Fruit fly (Drosophila melanogaster) whole organism, embryonic: Measurements from ENCODE around the gene Aasdh.

Source experiments
- C15 ChIP-seq: fragments of 200-800 bp; sonication (Bioruptor generic); IDR thresholded peaks from 3 replicates; pipeline ENCODE4 v1.3.6; 2022; ENCODE audit warnings: missing biosample characterization, missing genetic modification characterization
- CG11398 ChIP-seq: fragments of 200-800 bp; sonication (Bioruptor generic); optimal IDR thresholded peaks from 2 replicates; lab custom pipeline; 2016; ENCODE audit warnings: missing biosample characterization, missing genetic modification characterization
- CG11560 ChIP-seq: fragments of 200-800 bp; sonication (Bioruptor generic); IDR thresholded peaks from 3 replicates; pipeline ENCODE4 v1.3.6; 2022; ENCODE audit warnings: missing biosample characterization, missing genetic modification characterization
- CG12071 ChIP-seq: fragments of 200-800 bp; sonication (Bioruptor generic); optimal IDR thresholded peaks from 3 replicates; lab custom pipeline; 2018; ENCODE audit warnings: missing biosample characterization, mild to moderate bottlenecking, missing genetic modification characterization
- CG13424 ChIP-seq: fragments of 200-800 bp; sonication (Bioruptor generic); optimal IDR thresholded peaks from 2 replicates; lab custom pipeline; 2019; ENCODE audit warnings: missing biosample characterization, mild to moderate bottlenecking, missing genetic modification characterization, moderate library complexity
- CG14050 ChIP-seq: fragments of 200-800 bp; sonication (Bioruptor generic); IDR thresholded peaks from 3 replicates; pipeline ENCODE4 v1.3.6; 2022; ENCODE audit warnings: missing biosample characterization, missing genetic modification characterization
- CG14667 ChIP-seq: fragments of 200-800 bp; sonication (Bioruptor generic); IDR thresholded peaks from 2 replicates; pipeline ENCODE4 v1.3.6; 2022; ENCODE audit warnings: missing biosample characterization, missing genetic modification characterization
- CG16813 ChIP-seq: fragments of 200-800 bp; sonication (Bioruptor generic); IDR thresholded peaks from 3 replicates; pipeline ENCODE4 v1.3.6; 2022; ENCODE audit warnings: missing biosample characterization, missing genetic modification characterization; ENCODE audit not compliant: partially characterized antibody
- CG17568 ChIP-seq: fragments of 200-800 bp; sonication (Bioruptor generic); optimal IDR thresholded peaks from 2 replicates; lab custom pipeline; 2018; ENCODE audit warnings: missing biosample characterization, mild to moderate bottlenecking, missing genetic modification characterization, moderate library complexity
- CG17612 ChIP-seq: fragments of 200-800 bp; sonication (Bioruptor generic); IDR thresholded peaks from 2 replicates; pipeline ENCODE4 v1.3.6; 2022; ENCODE audit warnings: missing biosample characterization, missing genetic modification characterization
- CG18599 ChIP-seq: fragments of 200-800 bp; sonication (Bioruptor generic); optimal IDR thresholded peaks from 3 replicates; lab custom pipeline; 2017; ENCODE audit warnings: missing biosample characterization, missing genetic modification characterization, mild to moderate bottlenecking, moderate library complexity, missing genetic modification reagents
- CG18619 ChIP-seq: fragments of 200-800 bp; sonication (Bioruptor generic); optimal IDR thresholded peaks from 3 replicates; lab custom pipeline; 2017; ENCODE audit warnings: missing biosample characterization, mild to moderate bottlenecking, missing genetic modification characterization
- CG32772 ChIP-seq: fragments of 200-800 bp; sonication (Bioruptor generic); IDR thresholded peaks from 2 replicates; pipeline ENCODE4 v1.3.6; 2022; ENCODE audit warnings: missing biosample characterization, missing genetic modification characterization
- CG42726 ChIP-seq: fragments of 200-800 bp; sonication (Bioruptor generic); IDR thresholded peaks from 2 replicates; pipeline ENCODE4 v1.3.6; 2022; ENCODE audit warnings: missing biosample characterization, missing genetic modification characterization; ENCODE audit not compliant: partially characterized antibody
- CG6654 ChIP-seq: fragments of 200-800 bp; sonication (Bioruptor generic); optimal IDR thresholded peaks from 2 replicates; lab custom pipeline; 2017; ENCODE audit warnings: missing biosample characterization, mild to moderate bottlenecking, missing genetic modification characterization
- CG6791 ChIP-seq: fragments of 200-800 bp; sonication (Bioruptor generic); IDR thresholded peaks from 3 replicates; pipeline ENCODE4 v1.3.6; 2022; ENCODE audit warnings: missing biosample characterization, missing genetic modification characterization; ENCODE audit not compliant: partially characterized antibody
- CG6813 ChIP-seq: fragments of 200-800 bp; sonication (Bioruptor generic); optimal IDR thresholded peaks from 2 replicates; lab custom pipeline; 2017; ENCODE audit warnings: missing biosample characterization, missing genetic modification characterization, mild to moderate bottlenecking, moderate library complexity, missing genetic modification reagents
- CG9727 ChIP-seq: fragments of 200-800 bp; sonication (Bioruptor generic); optimal IDR thresholded peaks from 3 replicates; lab custom pipeline; 2017; ENCODE audit warnings: missing biosample characterization, mild to moderate bottlenecking, missing genetic modification characterization
- Dek ChIP-seq: fragments of 200-800 bp; sonication (Bioruptor generic); optimal IDR thresholded peaks from 3 replicates; lab custom pipeline; 2019; ENCODE audit warnings: missing biosample characterization, mild to moderate bottlenecking, missing genetic modification characterization, moderate library complexity
- Dfd ChIP-seq, 2 experiments: fragments of >200 bp; optimal IDR thresholded peaks; 2 replicates each; lab custom pipeline; 2017; ENCODE audit warnings: missing biosample characterization in 2 of 2, missing genetic modification characterization in 2 of 2
- Doc3 ChIP-seq: fragments of 200-800 bp; sonication (Bioruptor generic); IDR thresholded peaks from 3 replicates; pipeline ENCODE4 v1.3.6; 2022; ENCODE audit warnings: missing biosample characterization, missing genetic modification characterization; ENCODE audit not compliant: partially characterized antibody
- Fer2 ChIP-seq: fragments of 200-800 bp; sonication (Bioruptor generic); optimal IDR thresholded peaks from 2 replicates; lab custom pipeline; 2018; ENCODE audit warnings: missing biosample characterization, mild to moderate bottlenecking, missing genetic modification characterization, moderate library complexity
- HLHmδ ChIP-seq: fragments of 200-800 bp; sonication (Bioruptor generic); optimal IDR thresholded peaks from 2 replicates; lab custom pipeline; 2018; ENCODE audit warnings: missing biosample characterization, mild to moderate bottlenecking, missing genetic modification characterization, moderate library complexity
- Mes4 ChIP-seq: fragments of 200-800 bp; sonication (Bioruptor generic); optimal IDR thresholded peaks from 2 replicates; lab custom pipeline; 2016; ENCODE audit warnings: missing biosample characterization, missing genetic modification characterization
- Ptx1 ChIP-seq: fragments of 200-800 bp; sonication (Bioruptor generic); IDR thresholded peaks from 2 replicates; pipeline ENCODE4 v1.3.6; 2022; ENCODE audit warnings: missing biosample characterization, missing genetic modification characterization
- Sry-δ ChIP-seq: fragments of 200-800 bp; sonication (Bioruptor generic); optimal IDR thresholded peaks from 2 replicates; lab custom pipeline; 2016; ENCODE audit warnings: missing biosample characterization, missing genetic modification characterization
- ap ChIP-seq: fragments of 200-800 bp; sonication (Bioruptor generic); IDR thresholded peaks from 2 replicates; pipeline ENCODE4 v1.3.6; 2022; ENCODE audit warnings: missing biosample characterization, missing genetic modification characterization
- bbx ChIP-seq: fragments of 200-800 bp; sonication (Bioruptor generic); IDR thresholded peaks from 2 replicates; pipeline ENCODE4 v1.3.6; 2022; ENCODE audit warnings: missing biosample characterization, missing genetic modification characterization; ENCODE audit not compliant: partially characterized antibody
- bowl ChIP-seq: fragments of 200-800 bp; sonication (Bioruptor generic); IDR thresholded peaks from 2 replicates; pipeline ENCODE4 v1.3.6; 2022; ENCODE audit warnings: missing biosample characterization, missing genetic modification characterization
- chinmo ChIP-seq: fragments of 200-800 bp; sonication (Bioruptor generic); IDR thresholded peaks from 4 replicates; pipeline ENCODE4 v1.3.6; 2022; ENCODE audit warnings: missing biosample characterization, missing genetic modification characterization; ENCODE audit not compliant: partially characterized antibody
- da ChIP-seq: fragments of 200-800 bp; sonication (Bioruptor generic); optimal IDR thresholded peaks from 2 replicates; lab custom pipeline; 2016; ENCODE audit warnings: missing biosample characterization, missing genetic modification characterization
- dati ChIP-seq: fragments of 200-800 bp; sonication (Bioruptor generic); IDR thresholded peaks from 2 replicates; pipeline ENCODE4 v1.3.6; 2022; ENCODE audit warnings: missing biosample characterization, missing genetic modification characterization
- dpn ChIP-seq, 2 experiments: fragments of 200-800 bp; sonication (Bioruptor generic); optimal IDR thresholded peaks; 3 replicates each; lab custom pipeline; 2016; ENCODE audit warnings: missing biosample characterization in 2 of 2, missing genetic modification characterization in 2 of 2
- gce ChIP-seq: fragments of 200-800 bp; sonication (Bioruptor generic); IDR thresholded peaks from 3 replicates; pipeline ENCODE4 v1.3.6; 2022; ENCODE audit warnings: missing biosample characterization, missing genetic modification characterization
- h ChIP-seq: fragments of >200 bp; optimal IDR thresholded peaks from 2 replicates; lab custom pipeline; 2017
- ham ChIP-seq: fragments of 200-800 bp; sonication (Bioruptor generic); IDR thresholded peaks from 2 replicates; pipeline ENCODE4 v1.3.6; 2022; ENCODE audit warnings: missing biosample characterization, missing genetic modification characterization
- hb ChIP-seq: fragments of 200-800 bp; sonication (Bioruptor generic); IDR thresholded peaks from 3 replicates; pipeline ENCODE4 v1.3.6; 2022; ENCODE audit warnings: missing biosample characterization, missing genetic modification characterization; ENCODE audit not compliant: partially characterized antibody
- lab ChIP-seq: fragments of 200-800 bp; sonication (Bioruptor generic); optimal IDR thresholded peaks from 3 replicates; lab custom pipeline; 2017; ENCODE audit warnings: missing biosample characterization, missing genetic modification characterization, mild to moderate bottlenecking, moderate library complexity, missing genetic modification reagents
- luna ChIP-seq: fragments of 200-800 bp; sonication (Bioruptor generic); optimal IDR thresholded peaks from 2 replicates; lab custom pipeline; 2016; ENCODE audit warnings: missing biosample characterization, missing genetic modification characterization
- pnt ChIP-seq: fragments of 200-800 bp; sonication (Bioruptor generic); optimal IDR thresholded peaks from 3 replicates; lab custom pipeline; 2016; ENCODE audit warnings: missing biosample characterization, missing genetic modification characterization
- pum ChIP-seq: fragments of 200-800 bp; sonication (Bioruptor generic); optimal IDR thresholded peaks from 2 replicates; lab custom pipeline; 2016; ENCODE audit warnings: missing biosample characterization, missing genetic modification characterization
- pzg ChIP-seq: fragments of 200-800 bp; sonication (Bioruptor generic); optimal IDR thresholded peaks from 3 replicates; lab custom pipeline; 2018; ENCODE audit warnings: missing biosample characterization, mild to moderate bottlenecking, missing genetic modification characterization, moderate library complexity
- ro ChIP-seq: fragments of 200-800 bp; sonication (Bioruptor generic); IDR thresholded peaks from 2 replicates; pipeline ENCODE4 v1.3.6; 2022; ENCODE audit warnings: missing biosample characterization, missing genetic modification characterization
- sqz ChIP-seq: fragments of 200-800 bp; sonication (Bioruptor generic); optimal IDR thresholded peaks from 3 replicates; lab custom pipeline; 2018; ENCODE audit warnings: missing biosample characterization, mild to moderate bottlenecking, missing genetic modification characterization
- sr ChIP-seq: fragments of 200-800 bp; sonication (Bioruptor generic); IDR thresholded peaks from 3 replicates; pipeline ENCODE4 v1.3.6; 2022; ENCODE audit warnings: missing biosample characterization, missing genetic modification characterization
- stc ChIP-seq: fragments of 200-800 bp; sonication (Bioruptor generic); IDR thresholded peaks from 2 replicates; pipeline ENCODE4 v1.3.6; 2022; ENCODE audit warnings: missing biosample characterization, missing genetic modification characterization
- sug ChIP-seq: fragments of 200-800 bp; optimal IDR thresholded peaks from 2 replicates; lab custom pipeline; 2019; ENCODE audit warnings: missing biosample characterization, mild to moderate bottlenecking, missing genetic modification characterization, moderate library complexity
- tgo ChIP-seq: fragments of 200-800 bp; sonication (Bioruptor generic); IDR thresholded peaks from 3 replicates; pipeline ENCODE4 v1.3.6; 2022; ENCODE audit warnings: missing biosample characterization, missing genetic modification characterization
- z ChIP-seq: fragments of 200-800 bp; sonication (Bioruptor generic); IDR thresholded peaks from 3 replicates; pipeline ENCODE4 v1.3.6; 2022; ENCODE audit warnings: missing biosample characterization, missing genetic modification characterization

Gene Aasdh

DNA sequence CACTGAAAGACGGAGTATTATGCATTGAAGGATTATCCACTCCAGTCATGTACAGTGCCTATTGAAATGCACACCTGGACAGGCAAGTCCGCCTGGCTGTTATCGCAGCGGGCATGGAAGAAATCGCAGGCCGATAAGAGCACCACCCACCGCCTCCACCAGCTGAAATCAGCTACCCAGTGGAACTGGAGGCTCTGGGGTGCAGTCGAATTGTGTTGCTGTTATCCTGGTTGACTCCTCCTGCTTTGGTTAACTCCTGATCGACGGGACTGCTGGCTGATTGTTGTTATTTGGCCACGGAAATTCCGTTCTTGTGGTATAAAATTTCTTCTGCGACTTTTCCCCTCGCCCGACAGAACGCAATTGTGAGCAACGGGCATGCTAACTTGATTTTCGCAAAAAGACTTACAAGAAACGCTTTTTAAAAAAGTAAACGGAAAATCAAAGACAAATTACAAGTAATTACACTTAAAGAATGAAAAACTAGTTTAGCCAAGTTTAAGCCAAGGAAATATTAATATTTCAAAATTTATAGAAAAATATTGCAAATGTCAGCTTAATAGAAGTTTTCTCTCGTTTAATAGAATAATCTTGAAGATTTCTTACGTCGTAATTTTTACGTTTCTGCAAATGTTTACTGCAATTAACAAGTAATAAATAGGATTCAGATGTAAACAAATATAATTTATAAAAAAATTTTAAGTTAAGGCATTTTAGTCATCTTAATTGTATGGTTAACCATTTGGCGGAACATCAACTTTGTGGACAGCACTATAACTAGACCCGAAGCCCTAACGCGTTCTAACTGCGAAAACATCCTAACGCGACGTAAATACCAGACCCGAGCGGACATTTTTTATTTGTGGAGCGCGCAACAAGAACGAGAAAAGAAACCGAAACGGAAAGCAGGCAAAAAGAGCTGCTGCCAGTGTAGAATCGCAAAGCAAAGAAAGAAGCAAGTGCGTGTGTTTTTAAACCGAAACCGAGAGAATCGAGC, 34.2 kb downstream of the Aasdh start, which contains the start of the genes CG13398 and Akap200 (continued):
- TF ChIP-seq CG18619 (GFP tag; lab: Kevin White, UChicago) (peak; percentile 4), CG9727 (GFP tag; lab: Kevin White, UChicago) (peak; percentile 38), CG42726 (GFP tag; lab: Robert Waterston, UW) (no peak), HLHmδ (GFP tag; lab: Kevin White, UChicago) (peak; percentile 67), ham (GFP tag; lab: Robert Waterston, UW) (no peak), CG11398 (peak; percentile 20), sr (GFP tag; lab: Robert Waterston, UW) (no peak), ro (no peak), CG16813 (GFP tag; lab: Robert Waterston, UW) (no peak), hb (GFP tag; lab: Robert Waterston, UW) (no peak), h (no peak), dpn (GFP tag; optimal IDR thresholded peaks at IDR 0.05; lab: Kevin White, UChicago) (peak in 1 of 2 experiments; percentile 9), CG18599 (GFP tag; lab: Kevin White, UChicago) (no peak), Doc3 (GFP tag; lab: Robert Waterston, UW) (no peak), sug (tag; lab: Kevin White, UChicago) (peak; percentile 14), Ptx1 (0 out of 2 replicates have a peak, but pooled peaks have one; percentile 32), CG12071 (GFP tag; lab: Kevin White, UChicago) (no peak), CG14667 (GFP tag; lab: Robert Waterston, UW) (0 out of 2 replicates have a peak, but pooled peaks have one; percentile 11), dati (no peak), lab (GFP tag; lab: Kevin White, UChicago) (no peak), CG6791 (GFP tag; lab: Robert Waterston, UW) (no peak), Sry-δ (GFP tag; lab: Kevin White, UChicago) (no peak), Mes4 (GFP tag; lab: Kevin White, UChicago) (no peak), CG14050 (no peak), C15 (no peak), CG13424 (tag; lab: Kevin White, UChicago) (peak; percentile 46), ap (GFP tag; lab: Robert Waterston, UW) (no peak), luna (GFP tag; lab: Kevin White, UChicago) (no peak), CG6813 (GFP tag; lab: Kevin White, UChicago) (no peak), Dek (tag; lab: Kevin White, UChicago) (no peak), pnt (GFP tag; lab: Kevin White, UChicago) (no peak), z (GFP tag; lab: Robert Waterston, UW) (no peak), CG32772 (GFP tag; lab: Robert Waterston, UW) (no peak), tgo (GFP tag; lab: Robert Waterston, UW) (no peak), CG17568 (GFP tag; lab: Kevin White, UChicago) (no peak), CG17612 (GFP tag; lab: Robert Waterston, UW) (no peak), Dfd (GFP tag; optimal IDR thresholded peaks at IDR 0.05; lab: Kevin White, UChicago) (no peak), da (GFP tag; lab: Kevin White, UChicago) (no peak), bbx (GFP tag; lab: Robert Waterston, UW) (no peak; the same call in 1 of the 2 replicates), stc (no peak), pzg (GFP tag; lab: Kevin White, UChicago) (peak; percentile 49), chinmo (no peak), gce (GFP tag; lab: Robert Waterston, UW) (no peak), CG11560 (tag; lab: Robert Waterston, UW) (no peak), pum (GFP tag; lab: Kevin White, UChicago) (no peak), bowl (GFP tag; lab: Robert Waterston, UW) (no peak), Fer2 (no peak), CG6654 (GFP tag; lab: Kevin White, UChicago) (no peak), sqz (GFP tag; lab: Kevin White, UChicago) (no peak)
